Worm (Caenorhabditis elegans) whole organism, late embryonic: Measurements from ENCODE around the gene gar-2.

ENCODE experiments used
- K02D7.2 ChIP-seq: sonication (generic microtip); optimal IDR thresholded peaks from 2 replicates; lab custom pipeline; 2017; ENCODE audit warnings: mild to moderate bottlenecking, missing genetic modification characterization, missing compliant biosample characterization
- ama-1 ChIP-seq: fragments of 150-350 bp; optimal IDR thresholded peaks from 2 replicates; lab custom pipeline; 2014
- nhr-11 ChIP-seq: fragments of 150-350 bp; optimal IDR thresholded peaks from 2 replicates; lab custom pipeline; 2014; ENCODE audit warnings: missing biosample characterization, missing genetic modification characterization
- pha-4 ChIP-seq: fragments of 150-350 bp; optimal IDR thresholded peaks from 2 replicates; lab custom pipeline; 2018; ENCODE audit warnings: missing biosample characterization, missing genetic modification reagents, missing genetic modification characterization

- no peak for TF ChIP-seq pha-4 (tag; lab: Kevin White, UChicago)
- TF ChIP-seq nhr-11 (tag; lab: Kevin White, UChicago): no peak
- no peak for TF ChIP-seq ama-1 (lab: Kevin White, UChicago)
- TF ChIP-seq K02D7.2 (tag; lab: Kevin White, UChicago): no peak
Measured at ce11 chrIII:6290469-6291182, 18.5 kb upstream of the gar-2 start.
